Fruit fly (Drosophila melanogaster) whole organism, wandering third instar larva: ENCODE measurements around the gene CG14427.
A peak's percentile ranks its signal among the peaks of the same experiment; 100 is the strongest.

ENCODE experiments used
- Jra ChIP-seq: sonication (Bioruptor generic); optimal IDR thresholded peaks from 2 replicates; lab custom pipeline; 2016; ENCODE audit warnings: missing biosample characterization, missing genetic modification characterization
- OdsH ChIP-seq: fragments of 200-800 bp; sonication (Bioruptor generic); optimal IDR thresholded peaks from 2 replicates; lab custom pipeline; 2016; ENCODE audit warnings: missing biosample characterization, mild to moderate bottlenecking, missing genetic modification characterization
- h ChIP-seq: fragments of 200-800 bp; sonication (Bioruptor generic); optimal IDR thresholded peaks from 3 replicates; lab custom pipeline; 2016; ENCODE audit warnings: missing biosample characterization, mild to moderate bottlenecking, missing genetic modification characterization

DNA sequence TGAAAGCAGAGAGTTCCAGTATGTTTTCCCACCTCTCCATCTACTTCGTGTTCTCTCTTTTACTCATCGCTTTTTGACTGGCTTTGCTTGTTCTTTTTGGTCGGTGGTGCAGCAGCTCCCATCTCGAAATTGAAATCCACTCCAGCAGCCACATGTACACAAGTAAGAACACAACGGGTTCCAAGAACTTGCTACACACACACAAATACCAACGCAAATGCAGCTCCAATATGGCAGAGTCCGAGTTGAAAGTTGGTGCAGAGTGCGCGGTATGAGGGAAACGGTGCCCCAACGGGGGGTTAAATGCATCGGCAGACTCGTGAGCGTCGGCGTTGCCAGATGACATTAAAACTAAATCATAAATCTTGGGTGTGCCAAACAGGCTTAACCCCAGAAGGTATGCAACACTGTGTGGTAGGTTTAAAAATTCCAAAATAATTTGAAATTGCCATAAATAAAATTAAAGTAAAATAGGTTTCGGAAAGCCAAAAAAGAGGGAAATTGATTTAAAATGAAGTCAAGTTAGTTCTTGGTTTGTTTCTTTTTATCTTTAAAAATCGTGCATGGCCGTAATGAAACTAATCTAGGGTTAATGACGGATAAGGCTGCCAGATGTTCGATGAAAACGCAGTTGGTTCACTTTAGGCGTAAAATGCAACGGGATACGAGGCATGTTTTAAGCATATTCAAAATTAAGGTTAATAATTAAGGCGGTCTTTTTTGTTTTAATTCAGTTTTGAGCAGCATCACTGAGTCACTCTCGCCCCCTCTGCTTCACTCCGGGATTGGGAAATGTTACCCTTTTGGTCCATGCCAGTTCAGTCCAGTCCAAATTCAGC is 42.5 kb upstream of the CG14427 start:
- TF ChIP-seq OdsH (GFP tag; lab: Kevin White, UChicago) (peak; percentile 66), h (GFP tag; lab: Kevin White, UChicago) (peak; percentile 80), Jra (GFP tag; lab: Kevin White, UChicago) (no peak)
